Worm (Caenorhabditis elegans): ENCODE results near the gene F40G12.2.

F40G12.2 gene

ce11 chrV:14215106-14215505 is 45.6 kb downstream of the F40G12.2 start, which contains the start of gene T16A9.5:
Gene T16A9.5 (minus strand): TSS chrV:14215206.
- TF ChIP-seq mep-1 (tag; optimal IDR thresholded peaks at IDR 0.05) = no peak
- no peak for TF ChIP-seq elt-3 (tag; optimal IDR thresholded peaks at IDR 0.05)
- TF ChIP-seq unc-39 (tag; optimal IDR thresholded peaks at IDR 0.05) = no peak
- no peak for TF ChIP-seq ham-2 (GFP tag; optimal IDR thresholded peaks at IDR 0.05)
- no peak for TF ChIP-seq M03D4.4 (tag; optimal IDR thresholded peaks at IDR 0.05)
- TF ChIP-seq blmp-1 (tag; optimal IDR thresholded peaks at IDR 0.05) = no peak
- TF ChIP-seq nhr-76 (tag; optimal IDR thresholded peaks at IDR 0.05) = no peak
- no peak for TF ChIP-seq unc-120 (tag; optimal IDR thresholded peaks at IDR 0.05; ENCODE audit: poor library complexity, severe bottlenecking)
- no peak for TF ChIP-seq nhr-2 (tag; optimal IDR thresholded peaks at IDR 0.05)
- no peak for TF ChIP-seq pha-4 (tag; optimal IDR thresholded peaks at IDR 0.05)
- no peak for TF ChIP-seq cnd-1 (tag; optimal IDR thresholded peaks at IDR 0.05)
- TF ChIP-seq bed-3 (GFP tag; optimal IDR thresholded peaks at IDR 0.05) = no peak
- TF ChIP-seq tbx-8 (GFP tag; optimal IDR thresholded peaks at IDR 0.05) = no peak
- TF ChIP-seq lin-13 (tag; optimal IDR thresholded peaks at IDR 0.05) = no peak
- TF ChIP-seq mab-5 (tag; optimal IDR thresholded peaks at IDR 0.05) = no peak
- TF ChIP-seq ces-1 (GFP tag; optimal IDR thresholded peaks at IDR 0.05) = no peak
- no peak for TF ChIP-seq drap-1 (GFP tag; optimal IDR thresholded peaks at IDR 0.05)

ce11 chrV:14212813-14213212 is 47.9 kb downstream of the F40G12.2 start:
- no peak for TF ChIP-seq ceh-83 (GFP tag; optimal IDR thresholded peaks at IDR 0.05)
- no peak for TF ChIP-seq tbx-8 (GFP tag; optimal IDR thresholded peaks at IDR 0.05)

ce11 chrV:14210743-14211142 is 50.0 kb downstream of the F40G12.2 start, which contains the start of gene str-230:
Gene str-230 (minus strand): TSS chrV:14210843.
- TF ChIP-seq nhr-76 (tag; optimal IDR thresholded peaks at IDR 0.05) = no peak
- no peak for TF ChIP-seq ceh-39 (tag; optimal IDR thresholded peaks at IDR 0.05)
- no peak for TF ChIP-seq drap-1 (GFP tag; optimal IDR thresholded peaks at IDR 0.05)
- no peak for TF ChIP-seq lin-32 (GFP tag; optimal IDR thresholded peaks at IDR 0.05)
- TF ChIP-seq unc-120 (tag; optimal IDR thresholded peaks at IDR 0.05; ENCODE audit: poor library complexity, severe bottlenecking) = no peak
- TF ChIP-seq blmp-1 (tag; optimal IDR thresholded peaks at IDR 0.05) = no peak
- no peak for TF ChIP-seq zip-8 (tag; optimal IDR thresholded peaks at IDR 0.05)
- no peak for TF ChIP-seq sptf-1 (tag; optimal IDR thresholded peaks at IDR 0.05)
- TF ChIP-seq ztf-11 (tag; optimal IDR thresholded peaks at IDR 0.05) = no peak
- TF ChIP-seq ces-1 (GFP tag; optimal IDR thresholded peaks at IDR 0.05) = no peak
- TF ChIP-seq mab-5 (tag; optimal IDR thresholded peaks at IDR 0.05) = no peak
- TF ChIP-seq ham-2 (GFP tag; optimal IDR thresholded peaks at IDR 0.05) = no peak
- no peak for TF ChIP-seq nhr-2 (tag; optimal IDR thresholded peaks at IDR 0.05)
- no peak for TF ChIP-seq tbx-8 (GFP tag; optimal IDR thresholded peaks at IDR 0.05)
- TF ChIP-seq sem-2 (GFP tag; optimal IDR thresholded peaks at IDR 0.05) = no peak
